Worm (Caenorhabditis elegans): ENCODE data around the gene C17F4.2.

DNA sequence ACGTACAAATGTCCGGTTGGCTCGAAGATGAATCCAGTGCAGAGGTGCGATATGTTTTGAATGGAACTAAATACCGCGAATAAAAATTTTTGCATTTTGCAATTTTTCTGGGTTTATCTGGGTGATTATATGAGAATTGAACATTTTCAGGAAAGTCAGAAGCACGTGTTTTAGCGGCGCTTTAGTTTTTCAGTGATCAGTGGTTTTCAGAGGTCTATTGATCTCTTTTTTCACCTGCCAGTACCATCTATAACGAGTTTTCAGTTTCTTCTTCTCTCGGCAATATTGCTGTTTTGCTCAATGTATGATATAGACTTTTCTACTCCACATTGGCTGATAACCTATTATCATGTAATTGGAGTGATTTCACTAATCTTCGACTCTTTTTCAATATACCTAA, 38.6 kb downstream of the C17F4.2 start, which contains the start of gene sri-63:
- TF ChIP-seq F13C5.2 (tag; optimal IDR thresholded peaks at IDR 0.05), result no peak
- TF ChIP-seq ama-1 (optimal IDR thresholded peaks at IDR 0.05), result no peak
- no peak for TF ChIP-seq sea-1 (GFP tag; conservative IDR thresholded peaks at IDR 0.05)
